Worm (Caenorhabditis elegans) whole organism, L3 larva: ENCODE measurements around the gene Y37D8A.29.

Experiments
- R02D3.7 ChIP-seq: fragments of 150-350 bp; optimal IDR thresholded peaks from 2 replicates; lab custom pipeline; 2014; ENCODE audit warnings: missing biosample characterization, missing genetic modification characterization
- ama-1 ChIP-seq: fragments of 150-350 bp; optimal IDR thresholded peaks from 2 replicates; lab custom pipeline; 2018
- ceh-28 ChIP-seq: fragments of 150-350 bp; optimal IDR thresholded peaks from 2 replicates; lab custom pipeline; 2014; ENCODE audit warnings: missing biosample characterization, missing genetic modification reagents, missing genetic modification characterization
- ceh-9 ChIP-seq: sonication (generic microtip); optimal IDR thresholded peaks from 2 replicates; lab custom pipeline; 2018; ENCODE audit warnings: missing biosample characterization, missing genetic modification characterization
- daf-12 ChIP-seq: fragments of 150-350 bp; optimal IDR thresholded peaks from 2 replicates; lab custom pipeline; 2014; ENCODE audit warnings: missing biosample characterization, missing genetic modification reagents, missing genetic modification characterization
- egl-5 ChIP-seq: fragments of 150-350 bp; optimal IDR thresholded peaks from 2 replicates; lab custom pipeline; 2017; ENCODE audit warnings: missing biosample characterization, missing genetic modification reagents, missing genetic modification characterization, inconsistent platforms
- elt-1 ChIP-seq: fragments of 150-350 bp; optimal IDR thresholded peaks from 2 replicates; lab custom pipeline; 2014; ENCODE audit warnings: missing biosample characterization, missing genetic modification characterization
- elt-2 ChIP-seq: sonication (generic microtip); optimal IDR thresholded peaks from 2 replicates; lab custom pipeline; 2016; ENCODE audit warnings: missing genetic modification reagents, mild to moderate bottlenecking, missing genetic modification characterization, missing compliant biosample characterization
- elt-3 ChIP-seq, 3 experiments: fragments of 150-350 bp in 1 of 3; sonication (generic microtip) in 2 of 3; optimal IDR thresholded peaks; 2 replicates in 2 of 3; 4 replicates in 1 of 3; lab custom pipeline; 2014 to 2017; ENCODE audit warnings: missing biosample characterization in 3 of 3, missing genetic modification characterization in 3 of 3
- eor-1 ChIP-seq, 2 experiments: fragments of 150-350 bp; optimal IDR thresholded peaks; 2 replicates each; lab custom pipeline; 2014 to 2018; ENCODE audit warnings: missing biosample characterization in 2 of 2, missing genetic modification characterization in 2 of 2
- fkh-10 ChIP-seq: sonication (generic microtip); optimal IDR thresholded peaks from 2 replicates; lab custom pipeline; 2017; ENCODE audit warnings: missing biosample characterization, missing genetic modification reagents, missing genetic modification characterization
- fkh-2 ChIP-seq: fragments of 150-350 bp; optimal IDR thresholded peaks from 2 replicates; lab custom pipeline; 2014; ENCODE audit warnings: missing biosample characterization, missing genetic modification reagents, missing genetic modification characterization
- hmg-11 ChIP-seq: sonication (generic microtip); optimal IDR thresholded peaks from 2 replicates; lab custom pipeline; 2016; ENCODE audit warnings: missing genetic modification characterization, missing compliant biosample characterization
- jun-1 ChIP-seq: fragments of 150-350 bp; optimal IDR thresholded peaks from 2 replicates; lab custom pipeline; 2014; ENCODE audit warnings: missing biosample characterization, missing genetic modification reagents, missing genetic modification characterization
- lin-15B ChIP-seq: fragments of 150-350 bp; optimal IDR thresholded peaks from 2 replicates; lab custom pipeline; 2014; ENCODE audit warnings: missing biosample characterization, missing genetic modification characterization
- lin-39 ChIP-seq: fragments of 150-350 bp; optimal IDR thresholded peaks from 2 replicates; lab custom pipeline; 2018; ENCODE audit warnings: missing biosample characterization, missing genetic modification reagents, missing genetic modification characterization
- lsy-12 ChIP-seq: sonication (generic microtip); optimal IDR thresholded peaks from 2 replicates; lab custom pipeline; 2016; ENCODE audit warnings: mild to moderate bottlenecking, missing genetic modification characterization, missing compliant biosample characterization
- mml-1 ChIP-seq: fragments of 150-350 bp; sonication (generic microtip); optimal IDR thresholded peaks from 3 replicates; lab custom pipeline; 2014; ENCODE audit warnings: missing biosample characterization, missing genetic modification characterization
- nfya-1 ChIP-seq: sonication (generic microtip); optimal IDR thresholded peaks from 2 replicates; lab custom pipeline; 2017; ENCODE audit warnings: missing genetic modification characterization, mild to moderate bottlenecking, missing compliant biosample characterization, antibody characterized with exemption, moderate library complexity; ENCODE audit not compliant: insufficient read depth
- nhr-11 ChIP-seq: fragments of 150-350 bp; optimal IDR thresholded peaks from 2 replicates; lab custom pipeline; 2014; ENCODE audit warnings: missing biosample characterization, missing genetic modification characterization
- nhr-12 ChIP-seq: fragments of 150-350 bp; optimal IDR thresholded peaks from 2 replicates; lab custom pipeline; 2014; ENCODE audit warnings: missing biosample characterization, missing genetic modification characterization
- nhr-23 ChIP-seq: fragments of 150-350 bp; optimal IDR thresholded peaks from 2 replicates; lab custom pipeline; 2014; ENCODE audit warnings: missing biosample characterization, missing genetic modification reagents, missing genetic modification characterization
- nhr-237 ChIP-seq: fragments of 150-350 bp; optimal IDR thresholded peaks from 2 replicates; lab custom pipeline; 2014; ENCODE audit warnings: missing biosample characterization, missing genetic modification characterization
- nhr-25 ChIP-seq: sonication (generic microtip); optimal IDR thresholded peaks from 2 replicates; lab custom pipeline; 2017; ENCODE audit warnings: missing biosample characterization, missing genetic modification characterization
- nhr-43 ChIP-seq: sonication (generic microtip); optimal IDR thresholded peaks from 2 replicates; lab custom pipeline; 2016; ENCODE audit warnings: mild to moderate bottlenecking, missing genetic modification characterization, missing compliant biosample characterization; ENCODE audit not compliant: poor library complexity, severe bottlenecking
- nhr-76 ChIP-seq: fragments of 150-350 bp; sonication (generic microtip); optimal IDR thresholded peaks from 5 replicates; lab custom pipeline; 2014; ENCODE audit warnings: missing biosample characterization, missing genetic modification characterization
- nhr-77 ChIP-seq: fragments of 150-350 bp; optimal IDR thresholded peaks from 2 replicates; lab custom pipeline; 2014; ENCODE audit warnings: missing biosample characterization, missing genetic modification characterization
- pha-4 ChIP-seq: fragments of 150-350 bp; optimal IDR thresholded peaks from 2 replicates; lab custom pipeline; 2014; ENCODE audit warnings: missing biosample characterization, missing genetic modification reagents, missing genetic modification characterization
- pqm-1 ChIP-seq: fragments of 150-350 bp; optimal IDR thresholded peaks from 2 replicates; lab custom pipeline; 2017; ENCODE audit warnings: missing biosample characterization, missing genetic modification characterization, inconsistent platforms
- skn-1 ChIP-seq: fragments of 150-350 bp; optimal IDR thresholded peaks from 2 replicates; lab custom pipeline; 2014; ENCODE audit warnings: missing biosample characterization, missing genetic modification characterization
- snpc-4 ChIP-seq: fragments of 150-350 bp; optimal IDR thresholded peaks from 2 replicates; lab custom pipeline; 2014; ENCODE audit warnings: missing biosample characterization, missing genetic modification characterization
- tbx-2 ChIP-seq: sonication (generic microtip); optimal IDR thresholded peaks from 2 replicates; lab custom pipeline; 2016; ENCODE audit warnings: mild to moderate bottlenecking, missing genetic modification characterization, missing compliant biosample characterization
- unc-62 ChIP-seq: fragments of 150-350 bp; sonication (generic microtip); optimal IDR thresholded peaks from 4 replicates; lab custom pipeline; 2014; ENCODE audit warnings: missing biosample characterization, missing genetic modification reagents, missing genetic modification characterization
- ztf-4 ChIP-seq: fragments of 150-350 bp; optimal IDR thresholded peaks from 2 replicates; lab custom pipeline; 2014; ENCODE audit warnings: missing biosample characterization, missing genetic modification characterization

Gene Y37D8A.29

ce11 chrIII:12874606-12875066 lies 16.8 kb downstream of the Y37D8A.29 start, which contains the start of the genes mrg-1 and spcs-2 (continued):
- TF ChIP-seq eor-1 (tag; optimal IDR thresholded peaks at IDR 0.05; lab: Kevin White, UChicago) (no peak), nhr-12 (tag; lab: Kevin White, UChicago) (no peak), pqm-1 (tag; lab: Kevin White, UChicago) (peak; percentile 20), pha-4 (peak; percentile 91)

DNA sequence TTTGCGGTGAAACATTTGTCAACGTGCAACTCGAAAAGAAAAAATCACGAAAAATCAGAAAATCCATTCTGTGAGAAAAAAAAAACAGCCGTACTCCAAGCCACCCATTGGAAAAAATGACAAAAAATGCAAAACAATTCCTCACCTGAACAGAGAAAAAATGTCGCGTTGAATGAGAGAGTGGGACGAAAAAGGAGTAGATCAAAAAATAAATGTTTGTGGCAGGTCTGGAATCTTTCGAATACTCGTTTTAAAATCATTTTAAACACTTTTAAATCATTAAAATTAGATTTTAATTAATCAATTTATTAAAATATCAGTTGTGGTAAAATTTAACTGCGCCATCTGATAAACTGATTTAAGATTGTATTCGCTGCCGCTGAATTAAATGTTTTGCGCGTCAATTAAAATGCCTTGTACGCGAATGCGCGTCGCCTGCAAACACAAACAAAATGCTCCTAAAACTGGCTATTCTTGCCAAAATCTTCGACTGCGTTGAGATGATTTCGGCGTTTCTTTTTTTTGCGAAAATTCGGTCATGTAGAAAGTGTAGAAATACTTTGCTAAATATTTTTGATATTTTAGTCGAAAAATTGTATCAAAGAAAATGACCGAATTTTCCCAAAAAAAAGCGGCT lies 21.3 kb downstream of the Y37D8A.29 start, which contains the start of gene Y37D8A.6:
TSS of gene Y37D8A.6 (minus strand) at position 238 of the 637 bp plus-strand sequence.
- TF ChIP-seq tbx-2 (no peak), nhr-77 (tag; lab: Kevin White, UChicago) (no peak), elt-2 (tag; lab: Kevin White, UChicago) (no peak), lsy-12 (tag; lab: Kevin White, UChicago) (no peak), hmg-11 (tag; lab: Kevin White, UChicago) (peak; percentile 52), fkh-2 (tag; lab: Kevin White, UChicago) (no peak), mml-1 (tag; lab: Kevin White, UChicago) (no peak), nhr-11 (tag; lab: Kevin White, UChicago) (no peak), ama-1 (lab: Kevin White, UChicago) (no peak), ceh-28 (tag; lab: Kevin White, UChicago) (no peak), skn-1 (tag; lab: Kevin White, UChicago) (no peak), lin-39 (tag; lab: Kevin White, UChicago) (no peak), unc-62 (GFP tag; lab: Kevin White, UChicago) (no peak), nhr-12 (tag; lab: Kevin White, UChicago) (no peak), daf-12 (tag; lab: Kevin White, UChicago) (no peak), nhr-25 (tag; lab: Kevin White, UChicago) (no peak), egl-5 (tag; lab: Kevin White, UChicago) (no peak), nhr-43 (tag; lab: Kevin White, UChicago) (peak; percentile 4), ztf-4 (tag; lab: Kevin White, UChicago) (no peak), nfya-1 (tag; lab: Kevin White, UChicago) (peak; percentile 24), nhr-76 (no peak), lin-15B (tag; lab: Kevin White, UChicago) (peak; percentile 15), snpc-4 (tag; lab: Kevin White, UChicago) (no peak), fkh-10 (no peak), elt-3 (tag; optimal IDR thresholded peaks at IDR 0.05; lab: Kevin White, UChicago) (no peak), nhr-23 (no peak), nhr-237 (tag; lab: Kevin White, UChicago) (no peak), elt-1 (tag; lab: Kevin White, UChicago) (no peak), pha-4 (no peak), R02D3.7 (tag; lab: Kevin White, UChicago) (no peak), ceh-9 (no peak)

DNA sequence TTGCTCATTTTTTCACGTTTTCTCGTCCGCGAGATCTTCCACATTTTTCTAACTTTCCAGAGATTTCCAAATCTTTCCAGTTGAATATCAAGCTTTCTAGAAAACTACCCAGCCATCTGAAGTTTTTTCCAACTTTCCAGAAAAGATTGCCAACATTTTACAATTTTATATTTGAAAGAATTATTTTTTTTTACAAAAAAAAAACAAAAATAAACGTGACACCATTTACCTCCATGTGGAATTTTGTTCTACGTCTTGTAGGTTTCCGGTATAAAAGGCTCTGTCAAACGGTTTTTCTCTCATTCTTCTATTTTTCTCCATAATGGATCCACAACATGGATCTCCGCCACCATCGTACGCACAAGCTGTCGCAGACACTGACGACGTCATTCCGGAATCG lies 26.8 kb downstream of the Y37D8A.29 start, which contains the start of gene Y37D8A.8:
TSS of gene Y37D8A.8 (plus strand) at position 301 of the 400 bp plus-strand sequence.
- TF ChIP-seq elt-1 (tag; lab: Kevin White, UChicago): no peak
- TF ChIP-seq daf-12 (tag; lab: Kevin White, UChicago): no peak
- TF ChIP-seq nfya-1 (tag; lab: Kevin White, UChicago): no peak
- no peak for TF ChIP-seq nhr-43 (tag; lab: Kevin White, UChicago)
- TF ChIP-seq pqm-1 (tag; lab: Kevin White, UChicago): no peak
- TF ChIP-seq nhr-77 (tag; lab: Kevin White, UChicago): no peak
- TF ChIP-seq nhr-11 (tag; lab: Kevin White, UChicago): no peak
- no peak for TF ChIP-seq jun-1 (tag; lab: Kevin White, UChicago)
- TF ChIP-seq fkh-2 (tag; lab: Kevin White, UChicago): no peak
- no peak for TF ChIP-seq egl-5 (tag; lab: Kevin White, UChicago)
- TF ChIP-seq lin-39 (tag; lab: Kevin White, UChicago): no peak
- no peak for TF ChIP-seq lsy-12 (tag; lab: Kevin White, UChicago)
- TF ChIP-seq elt-3 (tag; optimal IDR thresholded peaks at IDR 0.05; lab: Kevin White, UChicago): no peak
